Worm (Caenorhabditis elegans): ENCODE data around the gene F59F5.5.

F59F5.5 gene

DNA sequence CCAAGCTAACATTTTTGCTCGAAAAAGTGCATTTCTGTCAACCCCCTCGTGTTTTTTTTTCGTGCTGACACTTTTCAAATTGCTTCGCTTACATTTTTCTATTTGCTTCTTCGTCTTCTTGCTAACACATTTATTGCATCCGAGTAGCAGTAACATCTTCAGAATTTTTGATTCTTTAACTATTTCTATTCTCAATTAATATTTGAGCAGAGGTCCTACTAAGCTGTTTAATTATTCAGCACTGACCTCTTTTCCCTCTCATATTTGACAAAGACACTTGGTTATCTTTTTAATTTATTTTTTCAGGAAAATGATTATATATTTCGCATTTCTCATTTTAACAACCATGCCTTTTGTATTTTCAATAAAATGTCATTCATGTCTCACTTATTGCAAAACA, at the start of gene F59F5.5:
Gene F59F5.5, plus strand, starts transcription at position 301 of the 400 bp plus-strand sequence.
- no peak for TF ChIP-seq ceh-83 (GFP tag; optimal IDR thresholded peaks at IDR 0.05)
- no peak for TF ChIP-seq ceh-43 (GFP tag; optimal IDR thresholded peaks at IDR 0.05)
- no peak for TF ChIP-seq sem-2 (GFP tag; optimal IDR thresholded peaks at IDR 0.05)
- TF ChIP-seq nhr-12 (tag; optimal IDR thresholded peaks at IDR 0.05): no peak
- no peak for TF ChIP-seq mls-2 (tag; optimal IDR thresholded peaks at IDR 0.05)
- TF ChIP-seq unc-120 (tag; optimal IDR thresholded peaks at IDR 0.05; ENCODE audit: poor library complexity, severe bottlenecking): no peak
- TF ChIP-seq drap-1 (GFP tag; optimal IDR thresholded peaks at IDR 0.05): no peak
- TF ChIP-seq sptf-1 (tag; optimal IDR thresholded peaks at IDR 0.05): no peak
- no peak for TF ChIP-seq nhr-76 (tag; optimal IDR thresholded peaks at IDR 0.05)
- TF ChIP-seq tbx-8 (GFP tag; optimal IDR thresholded peaks at IDR 0.05): no peak
- TF ChIP-seq unc-39 (tag; optimal IDR thresholded peaks at IDR 0.05): no peak

DNA sequence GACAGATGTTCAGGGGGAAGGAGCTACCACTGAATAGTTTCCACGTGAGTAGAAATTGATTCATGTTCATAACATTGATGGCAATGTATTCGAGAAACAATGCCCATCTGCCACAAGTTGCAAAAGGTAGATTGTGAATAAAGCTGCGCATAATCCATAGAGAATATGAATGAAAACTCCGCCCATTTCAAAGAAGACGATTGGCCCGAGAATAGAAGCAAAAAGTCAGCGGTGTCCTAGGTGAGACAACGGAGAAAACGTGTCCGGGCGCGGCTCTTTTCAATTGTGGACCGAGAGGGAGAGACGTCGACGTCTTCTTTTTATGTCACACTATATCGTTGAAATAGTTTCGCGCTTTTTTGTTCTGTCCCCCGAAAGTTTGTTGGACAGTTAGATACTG, 46.2 kb upstream of the F59F5.5 start, which contains the start of gene vab-3:
Gene vab-3, plus strand, starts transcription at position 301 of the 400 bp plus-strand sequence.
- TF ChIP-seq ceh-83 (GFP tag; optimal IDR thresholded peaks at IDR 0.05) (no peak), nhr-237 (tag; optimal IDR thresholded peaks at IDR 0.05) (no peak), lin-13 (tag; optimal IDR thresholded peaks at IDR 0.05) (no peak)

DNA sequence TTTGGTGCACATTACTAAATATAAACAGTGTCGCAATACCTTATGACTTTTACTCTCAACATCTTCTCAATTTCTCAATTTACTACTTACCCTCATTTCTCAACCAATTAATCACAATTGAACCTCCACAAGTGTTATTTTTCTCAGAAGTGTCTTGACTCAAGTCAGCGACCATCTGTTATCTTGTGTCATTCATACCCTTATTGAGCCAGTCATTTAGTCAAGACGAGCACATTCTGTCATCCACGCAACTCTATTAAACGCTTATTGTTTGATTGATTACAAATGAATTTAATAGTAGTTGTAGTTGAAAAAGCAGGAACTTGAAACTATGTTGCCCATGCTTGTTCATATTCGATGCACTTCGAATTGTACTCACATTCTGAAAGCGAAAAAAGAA, 42.4 kb upstream of the F59F5.5 start:
- no peak for TF ChIP-seq nhr-76 (tag; optimal IDR thresholded peaks at IDR 0.05)
- TF ChIP-seq ces-1 (GFP tag; optimal IDR thresholded peaks at IDR 0.05): peak; percentile 15
- TF ChIP-seq cnd-1 (tag; optimal IDR thresholded peaks at IDR 0.05): peak; percentile 74
- TF ChIP-seq nhr-2 (tag; optimal IDR thresholded peaks at IDR 0.05): peak; percentile 69

DNA sequence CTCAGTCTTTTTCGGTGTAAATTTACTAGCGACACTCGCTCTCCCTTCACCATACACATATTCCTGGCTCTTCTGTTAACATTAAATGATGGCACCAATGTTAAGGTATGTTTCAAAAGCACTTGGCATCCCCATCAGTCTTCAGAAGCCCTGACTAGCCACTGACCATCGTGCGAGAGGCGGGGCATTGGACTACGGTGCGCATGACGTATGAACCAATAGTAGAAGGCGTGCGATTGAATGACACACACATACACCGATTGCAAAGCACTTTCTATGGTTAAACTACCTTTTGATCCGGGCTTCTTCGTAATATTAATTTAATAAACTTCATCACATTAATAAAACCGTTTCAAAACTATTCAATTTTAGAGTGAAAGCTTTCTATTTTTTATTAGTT, 40.6 kb upstream of the F59F5.5 start:
- TF ChIP-seq nhr-76 (tag; optimal IDR thresholded peaks at IDR 0.05) (no peak), lsy-2 (tag; optimal IDR thresholded peaks at IDR 0.05) (peak; percentile 85), mep-1 (tag; optimal IDR thresholded peaks at IDR 0.05) (no peak)

DNA sequence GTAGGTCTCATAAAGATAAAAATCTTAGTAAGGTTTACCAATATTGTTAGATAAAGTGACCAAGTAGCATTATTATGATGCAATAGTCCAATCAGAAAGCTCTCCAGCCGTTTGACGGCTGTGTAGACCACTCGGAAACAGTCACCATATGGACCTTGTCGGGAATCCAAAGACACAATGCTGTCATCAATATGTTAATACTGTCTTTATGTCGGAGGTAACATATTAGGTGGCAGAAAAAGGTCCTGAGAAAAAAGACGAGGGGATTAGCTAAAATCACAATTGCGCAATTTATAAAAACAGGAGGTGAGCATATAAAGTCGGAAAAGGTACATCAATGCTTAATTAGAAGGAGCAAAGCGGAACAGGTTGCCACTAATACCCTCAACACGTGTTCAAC, 37.8 kb upstream of the F59F5.5 start:
- TF ChIP-seq elt-1 (tag; optimal IDR thresholded peaks at IDR 0.05; ENCODE audit: borderline replicate concordance, insufficient read depth) (peak; percentile 46), bed-3 (GFP tag; optimal IDR thresholded peaks at IDR 0.05) (no peak), lin-13 (tag; optimal IDR thresholded peaks at IDR 0.05) (no peak), snpc-4 (tag; optimal IDR thresholded peaks at IDR 0.05) (no peak), cnd-1 (tag; optimal IDR thresholded peaks at IDR 0.05) (peak; percentile 54), unc-62 (GFP tag; optimal IDR thresholded peaks at IDR 0.05) (peak; percentile 8), nhr-237 (tag; optimal IDR thresholded peaks at IDR 0.05) (no peak), lin-32 (GFP tag; optimal IDR thresholded peaks at IDR 0.05) (no peak), nhr-2 (tag; optimal IDR thresholded peaks at IDR 0.05) (peak; percentile 83), mab-5 (tag; optimal IDR thresholded peaks at IDR 0.05) (no peak), zip-8 (tag; optimal IDR thresholded peaks at IDR 0.05) (peak; percentile 39)

DNA sequence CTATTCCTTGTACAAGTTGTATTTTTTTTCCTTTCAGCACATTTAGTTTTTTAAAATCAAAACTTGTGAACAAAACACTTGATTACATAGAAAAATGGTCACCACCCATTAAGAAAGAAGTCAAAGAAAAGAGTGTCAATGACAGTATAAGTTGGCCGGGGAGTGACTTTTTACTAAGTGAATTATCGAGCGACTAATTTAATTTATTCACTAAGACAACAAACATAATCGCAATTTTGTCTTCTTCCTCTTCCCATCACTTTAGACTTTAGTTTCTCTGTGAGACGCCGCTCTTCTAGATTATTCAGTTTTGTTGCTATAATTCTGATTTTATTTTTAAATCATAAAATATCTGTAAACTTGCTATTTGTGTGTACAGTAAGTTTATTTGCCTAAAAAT, 31.8 kb upstream of the F59F5.5 start:
- TF ChIP-seq nhr-76 (tag; optimal IDR thresholded peaks at IDR 0.05): no peak
- TF ChIP-seq unc-62 (GFP tag; optimal IDR thresholded peaks at IDR 0.05): no peak
- no peak for TF ChIP-seq snpc-4 (tag; optimal IDR thresholded peaks at IDR 0.05)
- no peak for TF ChIP-seq ztf-11 (tag; optimal IDR thresholded peaks at IDR 0.05)
- TF ChIP-seq zip-8 (tag; optimal IDR thresholded peaks at IDR 0.05): no peak
- peak; percentile 5 for TF ChIP-seq ces-1 (GFP tag; optimal IDR thresholded peaks at IDR 0.05)
- TF ChIP-seq mep-1 (tag; optimal IDR thresholded peaks at IDR 0.05): no peak

DNA sequence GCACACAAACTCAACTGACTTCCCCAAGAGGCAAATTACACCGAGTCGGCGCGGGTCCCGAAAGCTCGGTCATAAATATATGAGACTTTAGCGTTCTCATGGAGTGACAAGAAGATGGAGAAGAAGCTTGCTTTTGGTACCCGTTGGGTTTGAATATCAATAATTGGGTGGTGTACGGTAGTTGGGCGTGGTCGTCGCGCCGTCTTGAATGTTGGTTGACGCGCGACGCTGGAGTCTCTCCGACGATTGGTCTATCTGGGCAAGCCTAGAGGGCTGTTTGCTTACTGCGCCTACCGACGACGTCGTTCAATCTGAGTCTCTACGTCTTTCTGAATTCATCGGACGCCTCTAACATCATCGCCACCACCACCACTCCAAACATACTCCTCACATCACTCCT, 31.0 kb upstream of the F59F5.5 start:
- peak; percentile 57 for TF ChIP-seq lsy-2 (tag; optimal IDR thresholded peaks at IDR 0.05)
- peak; percentile 3 for TF ChIP-seq ham-2 (GFP tag; optimal IDR thresholded peaks at IDR 0.05)
- TF ChIP-seq tbx-8 (GFP tag; optimal IDR thresholded peaks at IDR 0.05): no peak
- no peak for TF ChIP-seq nhr-237 (tag; optimal IDR thresholded peaks at IDR 0.05)
- TF ChIP-seq M03D4.4 (tag; optimal IDR thresholded peaks at IDR 0.05): no peak
- TF ChIP-seq nhr-76 (tag; optimal IDR thresholded peaks at IDR 0.05): no peak
- TF ChIP-seq ces-1 (GFP tag; optimal IDR thresholded peaks at IDR 0.05): no peak
